Fruit fly (Drosophila melanogaster): ENCODE results near the gene Rat1.

The Rat1 gene

dm6 chr2L:6874526-6875198 lies 33.2 kb upstream of the Rat1 start, which contains the start of gene Nlg2 (continued):
- no peak for TF ChIP-seq CG17912 (GFP tag; optimal IDR thresholded peaks at IDR 0.05)
- TF ChIP-seq pnt (GFP tag; optimal IDR thresholded peaks at IDR 0.05), result no peak
- no peak for TF ChIP-seq CG15601 (tag; optimal IDR thresholded peaks at IDR 0.05)
- no peak for TF ChIP-seq mam (GFP tag; optimal IDR thresholded peaks at IDR 0.05)
- TF ChIP-seq Optix (GFP tag; IDR thresholded peaks at IDR 0.05), result no peak
- TF ChIP-seq fd96Cb (tag; optimal IDR thresholded peaks at IDR 0.05), result peak; percentile 51
- TF ChIP-seq CG2889 (GFP tag; IDR thresholded peaks at IDR 0.05), result 0 out of 3 replicates have a peak, but pooled peaks have one; percentile 29
- TF ChIP-seq CG31441 (GFP tag; IDR thresholded peaks at IDR 0.05), result peak; percentile 80
- peak; percentile 37 for TF ChIP-seq fd3F (GFP tag; optimal IDR thresholded peaks at IDR 0.05)
- peak; percentile 21 for TF ChIP-seq B-H2 (GFP tag; optimal IDR thresholded peaks at IDR 0.05)
- TF ChIP-seq CG6683 (GFP tag; optimal IDR thresholded peaks at IDR 0.05), result peak; percentile 36
- no peak for TF ChIP-seq Hey (tag; optimal IDR thresholded peaks at IDR 0.05)
- TF ChIP-seq Doc2 (GFP tag; IDR thresholded peaks at IDR 0.05), result no peak
- peak; percentile 67 for TF ChIP-seq caup (GFP tag; optimal IDR thresholded peaks at IDR 0.05; ENCODE audit: severe bottlenecking)
- peak; percentile 58; the same call in 2 of the 3 replicates for TF ChIP-seq dysf (GFP tag; IDR thresholded peaks at IDR 0.05)
- TF ChIP-seq dmrt11E (tag; optimal IDR thresholded peaks at IDR 0.05), result no peak
- no peak for TF ChIP-seq CHES-1-like (GFP tag; optimal IDR thresholded peaks at IDR 0.05)
- TF ChIP-seq Blimp-1 (GFP tag; optimal IDR thresholded peaks at IDR 0.05), result peak; percentile 48
- TF ChIP-seq chm (GFP tag; IDR thresholded peaks at IDR 0.05), result no peak
- peak; percentile 66 for TF ChIP-seq row (GFP tag; IDR thresholded peaks at IDR 0.05)
- TF ChIP-seq twi (tag; optimal IDR thresholded peaks at IDR 0.05), result no peak
- no peak for TF ChIP-seq CG3995 (GFP tag; optimal IDR thresholded peaks at IDR 0.05)
- no peak for TF ChIP-seq NK7.1 (GFP tag; optimal IDR thresholded peaks at IDR 0.05)
- no peak for TF ChIP-seq Bteb2 (GFP tag; optimal IDR thresholded peaks at IDR 0.05)
- no peak for TF ChIP-seq CG7928 (GFP tag; optimal IDR thresholded peaks at IDR 0.05)
- TF ChIP-seq E2f2 (GFP tag; IDR thresholded peaks at IDR 0.05), result no peak
- no peak for TF ChIP-seq CkIIα-i1 (GFP tag; IDR thresholded peaks at IDR 0.05)
- TF ChIP-seq cwo (GFP tag; optimal IDR thresholded peaks at IDR 0.05), result peak; percentile 62
- TF ChIP-seq Nf-YC (tag; optimal IDR thresholded peaks at IDR 0.05), result peak; percentile 64
- no peak for TF ChIP-seq gce (GFP tag; IDR thresholded peaks at IDR 0.05)
- TF ChIP-seq chinmo (GFP tag; IDR thresholded peaks at IDR 0.05; ENCODE audit: partially characterized antibody), result 0 out of 4 replicates have a peak, but pooled peaks have one; percentile 17
- no peak for TF ChIP-seq Lim3 (GFP tag; IDR thresholded peaks at IDR 0.05)
- no peak for TF ChIP-seq CG31388 (GFP tag; optimal IDR thresholded peaks at IDR 0.05)
- TF ChIP-seq psq (GFP tag; optimal IDR thresholded peaks at IDR 0.05), result no peak
- TF ChIP-seq h (optimal IDR thresholded peaks at IDR 0.05), result no peak
- peak; percentile 44 for TF ChIP-seq slou (GFP tag; optimal IDR thresholded peaks at IDR 0.05)
- no peak for TF ChIP-seq CG11085 (GFP tag; IDR thresholded peaks at IDR 0.05)
- peak; percentile 75 for TF ChIP-seq grau (tag; optimal IDR thresholded peaks at IDR 0.05)
- TF ChIP-seq gsb (GFP tag; IDR thresholded peaks at IDR 0.05), result no peak
- no peak for TF ChIP-seq ara (GFP tag; IDR thresholded peaks at IDR 0.05)
- TF ChIP-seq exex (tag; optimal IDR thresholded peaks at IDR 0.05), result peak; percentile 38
- no peak for TF ChIP-seq CG13624 (GFP tag; optimal IDR thresholded peaks at IDR 0.05)
- TF ChIP-seq jigr1 (GFP tag; IDR thresholded peaks at IDR 0.05), result no peak
- no peak for TF ChIP-seq CG12236 (GFP tag; optimal IDR thresholded peaks at IDR 0.05)
- no peak for TF ChIP-seq CG12219 (GFP tag; optimal IDR thresholded peaks at IDR 0.05)
- TF ChIP-seq Xrp1 (GFP tag; IDR thresholded peaks at IDR 0.05), result no peak
- TF ChIP-seq CG3847 (GFP tag; IDR thresholded peaks at IDR 0.05), result 0 out of 2 replicates have a peak, but pooled peaks have one; percentile 24
- no peak for TF ChIP-seq Ada2b (GFP tag; IDR thresholded peaks at IDR 0.05)
- TF ChIP-seq Dip3 (GFP tag; optimal IDR thresholded peaks at IDR 0.05), result no peak
- TF ChIP-seq hkb (optimal IDR thresholded peaks at IDR 0.05), result no peak
- TF ChIP-seq hkb (GFP tag; IDR thresholded peaks at IDR 0.05), result no peak
- no peak for TF ChIP-seq ken (GFP tag; IDR thresholded peaks at IDR 0.05)
